Fruit fly (Drosophila melanogaster): ENCODE results near the gene CG34332.

Gene CG34332

dm6 chrX:20158943-20159385, 18.2 kb downstream of the CG34332 start (continued):
- TF ChIP-seq svp (GFP tag) (no peak), CG32006 (GFP tag; optimal IDR thresholded peaks at IDR 0.05) (peak; percentile 28), CG6276 (GFP tag; optimal IDR thresholded peaks at IDR 0.05) (no peak), net (GFP tag; optimal IDR thresholded peaks at IDR 0.05) (peak; percentile 26), CG6792 (GFP tag; optimal IDR thresholded peaks at IDR 0.05) (no peak), Eip78C (GFP tag) (peak; percentile 52), dac (GFP tag; optimal IDR thresholded peaks at IDR 0.05) (peak; percentile 34), CG6163 (GFP tag; IDR thresholded peaks at IDR 0.05) (peak; percentile 75; the same call in 2 of the 3 replicates), CG31627 (GFP tag; optimal IDR thresholded peaks at IDR 0.05) (no peak), cyc (GFP tag; optimal IDR thresholded peaks at IDR 0.05) (no peak), acj6 (GFP tag; optimal IDR thresholded peaks at IDR 0.05) (no peak), Hr4 (GFP tag; optimal IDR thresholded peaks at IDR 0.05) (no peak), Eip93F (GFP tag; optimal IDR thresholded peaks at IDR 0.05) (no peak), achi (GFP tag; optimal IDR thresholded peaks at IDR 0.05) (no peak), CG9139 (GFP tag; optimal IDR thresholded peaks at IDR 0.05) (peak; percentile 32)

dm6 chrX:20159679-20160140, 18.9 kb downstream of the CG34332 start, which contains the start of gene Rab35:
Gene Rab35 (minus strand): TSS chrX:20159872.
- TF ChIP-seq svp (GFP tag), result peak; percentile 24
- TF ChIP-seq Met (GFP tag; optimal IDR thresholded peaks at IDR 0.05), result no peak
- peak; percentile 4 for TF ChIP-seq cyc (GFP tag; optimal IDR thresholded peaks at IDR 0.05)
- TF ChIP-seq OdsH (GFP tag; optimal IDR thresholded peaks at IDR 0.05), result peak; percentile 6
- peak; percentile 11 for TF ChIP-seq topi (GFP tag; optimal IDR thresholded peaks at IDR 0.05)
- TF ChIP-seq Ets96B (tag; optimal IDR thresholded peaks at IDR 0.05), result no peak
- peak; percentile 25 for TF ChIP-seq CG10631 (GFP tag; optimal IDR thresholded peaks at IDR 0.05)
- TF ChIP-seq fd85E (GFP tag; optimal IDR thresholded peaks at IDR 0.05), result no peak
- TF ChIP-seq esn (GFP tag; optimal IDR thresholded peaks at IDR 0.05), result peak; percentile 22
- TF ChIP-seq Hr39 (GFP tag; optimal IDR thresholded peaks at IDR 0.05), result peak; percentile 16
- no peak for TF ChIP-seq CG8119 (GFP tag; IDR thresholded peaks at IDR 0.05)
- no peak for TF ChIP-seq CG8632 (GFP tag; optimal IDR thresholded peaks at IDR 0.05)
- TF ChIP-seq Eip78C (GFP tag), result peak; percentile 34
- no peak for TF ChIP-seq fkh (GFP tag; optimal IDR thresholded peaks at IDR 0.05)
- TF ChIP-seq dac (GFP tag; optimal IDR thresholded peaks at IDR 0.05), result no peak

dm6 chrX:20162586-20162985, 21.8 kb downstream of the CG34332 start:
- TF ChIP-seq dsx (GFP tag; optimal IDR thresholded peaks at IDR 0.05; ENCODE audit: poor library complexity, severe bottlenecking) (no peak), esn (GFP tag; optimal IDR thresholded peaks at IDR 0.05) (peak; percentile 3), Smox (GFP tag; optimal IDR thresholded peaks at IDR 0.05) (no peak)

- no peak for TF ChIP-seq spab (GFP tag; optimal IDR thresholded peaks at IDR 0.05)
- no peak for TF ChIP-seq dac (GFP tag; optimal IDR thresholded peaks at IDR 0.05)
- no peak for TF ChIP-seq fd59A (GFP tag; optimal IDR thresholded peaks at IDR 0.05)
- peak; percentile 3 for TF ChIP-seq Eip78C (GFP tag)
- no peak for TF ChIP-seq CG9139 (GFP tag; optimal IDR thresholded peaks at IDR 0.05)
- TF ChIP-seq dsx (GFP tag; optimal IDR thresholded peaks at IDR 0.05; ENCODE audit: poor library complexity, severe bottlenecking), result no peak
Measured at dm6 chrX:20165773-20166412, 25.1 kb downstream of the CG34332 start, which contains the start of gene Phf7. Gene Phf7 (minus strand): TSS chrX:20165830.

- TF ChIP-seq vri (GFP tag; optimal IDR thresholded peaks at IDR 0.05), result no peak
- peak; percentile 93 for TF ChIP-seq fkh (GFP tag; optimal IDR thresholded peaks at IDR 0.05)
- peak; percentile 29 for TF ChIP-seq CG7368 (GFP tag; optimal IDR thresholded peaks at IDR 0.05)
- TF ChIP-seq eg (GFP tag; IDR thresholded peaks at IDR 0.05), result peak; percentile 50; the same call in 1 of the 3 replicates
- peak; percentile 50; the same call in 1 of the 3 replicates for TF ChIP-seq CG6163 (GFP tag; IDR thresholded peaks at IDR 0.05)
- TF ChIP-seq dac (GFP tag; optimal IDR thresholded peaks at IDR 0.05), result no peak
- TF ChIP-seq Ets96B (tag; optimal IDR thresholded peaks at IDR 0.05), result peak; percentile 28
- no peak for TF ChIP-seq lz (GFP tag; optimal IDR thresholded peaks at IDR 0.05)
- no peak for TF ChIP-seq esn (GFP tag; optimal IDR thresholded peaks at IDR 0.05)
- TF ChIP-seq Eip78C (GFP tag), result peak; percentile 25
- peak; percentile 92 for TF ChIP-seq CG9139 (GFP tag; optimal IDR thresholded peaks at IDR 0.05)
- no peak for TF ChIP-seq Met (GFP tag; optimal IDR thresholded peaks at IDR 0.05)
- no peak for TF ChIP-seq acj6 (GFP tag; optimal IDR thresholded peaks at IDR 0.05)
- TF ChIP-seq Sox15 (GFP tag; optimal IDR thresholded peaks at IDR 0.05), result no peak
- peak; percentile 49; the same call in 1 of the 2 replicates for TF ChIP-seq CG15336 (GFP tag; IDR thresholded peaks at IDR 0.05)
- TF ChIP-seq CG10669 (GFP tag; optimal IDR thresholded peaks at IDR 0.05), result peak; percentile 56
- TF ChIP-seq Ets21C (GFP tag; optimal IDR thresholded peaks at IDR 0.05), result no peak
- peak; percentile 20 for TF ChIP-seq CG11762 (GFP tag; optimal IDR thresholded peaks at IDR 0.05; ENCODE audit: insufficient read depth)
- peak; percentile 33 for TF ChIP-seq CG3919 (GFP tag; optimal IDR thresholded peaks at IDR 0.05)
- TF ChIP-seq CG8319 (GFP tag; optimal IDR thresholded peaks at IDR 0.05), result no peak
- no peak for TF ChIP-seq CG8632 (GFP tag; optimal IDR thresholded peaks at IDR 0.05)
Measured at dm6 chrX:20166484-20167038, 25.8 kb downstream of the CG34332 start, which contains the start of gene CG9577. Gene CG9577 (plus strand): TSS chrX:20166673.
